Worm (Caenorhabditis elegans): ENCODE results near the gene W08G11.1.

The W08G11.1 gene

ce11 chrV:16355941-16356340 is 9.1 kb downstream of the W08G11.1 start (continued):
- no peak for TF ChIP-seq lin-39 (tag; optimal IDR thresholded peaks at IDR 0.05)
- TF ChIP-seq mxl-3 (GFP tag; optimal IDR thresholded peaks at IDR 0.05): peak; percentile 91
- no peak for TF ChIP-seq daf-19 (GFP tag; conservative IDR thresholded peaks at IDR 0.05)
- TF ChIP-seq nhr-41 (GFP tag; IDR thresholded peaks at IDR 0.05): no peak
- peak; percentile 84 for TF ChIP-seq nhr-10 (tag; optimal IDR thresholded peaks at IDR 0.05)
- TF ChIP-seq cey-2 (tag; optimal IDR thresholded peaks at IDR 0.05; ENCODE audit: borderline replicate concordance, insufficient read depth): no peak
- peak; percentile 55 for TF ChIP-seq ztf-7 (tag; optimal IDR thresholded peaks at IDR 0.05)
- TF ChIP-seq dmd-6 (GFP tag; IDR thresholded peaks at IDR 0.05): peak; percentile 96
- TF ChIP-seq lin-1 (GFP tag; IDR thresholded peaks at IDR 0.05): peak; percentile 90
- peak; percentile 45; the same call in 1 of the 2 replicates for TF ChIP-seq mxl-2 (GFP tag; conservative IDR thresholded peaks at IDR 0.05)
- peak; percentile 75 for TF ChIP-seq nhr-102 (tag; optimal IDR thresholded peaks at IDR 0.05)
- no peak for TF ChIP-seq zag-1 (tag; optimal IDR thresholded peaks at IDR 0.05)
- TF ChIP-seq nhr-111 (GFP tag; optimal IDR thresholded peaks at IDR 0.05): no peak
- no peak for TF ChIP-seq ZK337.2 (GFP tag; IDR thresholded peaks at IDR 0.05)
- no peak for TF ChIP-seq D1046.2 (GFP tag; IDR thresholded peaks at IDR 0.05)
- TF ChIP-seq ceh-20 (GFP tag; IDR thresholded peaks at IDR 0.05): peak; percentile 83
- TF ChIP-seq sdz-12 (GFP tag; optimal IDR thresholded peaks at IDR 0.05): peak; percentile 47
- peak; percentile 93 for TF ChIP-seq nhr-77 (tag; optimal IDR thresholded peaks at IDR 0.05)
- TF ChIP-seq lin-13 (GFP tag; optimal IDR thresholded peaks at IDR 0.05): peak; percentile 6
- peak; percentile 92 for TF ChIP-seq set-16 (GFP tag; IDR thresholded peaks at IDR 0.05)
- TF ChIP-seq F44E2.7 (GFP tag; IDR thresholded peaks at IDR 0.05): no peak
- peak; percentile 68 for TF ChIP-seq nhr-11 (tag; optimal IDR thresholded peaks at IDR 0.05)
- no peak for TF ChIP-seq unc-39 (tag; optimal IDR thresholded peaks at IDR 0.05)
- TF ChIP-seq lsy-2 (tag; optimal IDR thresholded peaks at IDR 0.05): peak; percentile 64 to 85
- no peak for TF ChIP-seq ceh-82 (tag; optimal IDR thresholded peaks at IDR 0.05)
- TF ChIP-seq zfp-3 (GFP tag; conservative IDR thresholded peaks at IDR 0.05): no peak; the same call in 1 of the 2 replicates
- TF ChIP-seq lin-15B (tag; optimal IDR thresholded peaks at IDR 0.05): no peak
- TF ChIP-seq F10B5.3 (tag; optimal IDR thresholded peaks at IDR 0.05): peak; percentile 14
- peak; percentile 79 for TF ChIP-seq nhr-6 (tag; optimal IDR thresholded peaks at IDR 0.05)
- peak; percentile 70 for TF ChIP-seq vab-7 (GFP tag; IDR thresholded peaks at IDR 0.05)
- TF ChIP-seq daf-8 (GFP tag; IDR thresholded peaks at IDR 0.05): no peak
- TF ChIP-seq nhr-76 (tag; optimal IDR thresholded peaks at IDR 0.05): no peak
- peak in 1 of 2 experiments; percentile 80 for TF ChIP-seq hif-1 (tag; optimal IDR thresholded peaks at IDR 0.05)
- no peak for TF ChIP-seq zip-11 (GFP tag; IDR thresholded peaks at IDR 0.05)
- TF ChIP-seq mdt-29 (GFP tag; IDR thresholded peaks at IDR 0.05): no peak
- TF ChIP-seq nhr-237 (tag; optimal IDR thresholded peaks at IDR 0.05): no peak
- peak; percentile 65 for TF ChIP-seq lin-38 (GFP tag; IDR thresholded peaks at IDR 0.05)
- TF ChIP-seq egl-27 (tag; optimal IDR thresholded peaks at IDR 0.05): no peak
- TF ChIP-seq dve-1 (tag; optimal IDR thresholded peaks at IDR 0.05; ENCODE audit: insufficient read depth): peak; percentile 96
- TF ChIP-seq Y75B8A.6 (GFP tag; IDR thresholded peaks at IDR 0.05): peak; percentile 36; the same call in 1 of the 2 replicates
- TF ChIP-seq lin-29 (GFP tag; IDR thresholded peaks at IDR 0.05): 0 out of 2 replicates have a peak, but pooled peaks have one; percentile 45
- peak; percentile 84 for TF ChIP-seq nhr-28 (tag; optimal IDR thresholded peaks at IDR 0.05)
- TF ChIP-seq saeg-2 (GFP tag; IDR thresholded peaks at IDR 0.05): peak; percentile 83; the same call in 1 of the 2 replicates
- no peak for TF ChIP-seq snpc-4 (tag; optimal IDR thresholded peaks at IDR 0.05)
- no peak for TF ChIP-seq Y105C5A.15 (GFP tag; IDR thresholded peaks at IDR 0.05)
- peak; percentile 32 for TF ChIP-seq unc-130 (GFP tag; optimal IDR thresholded peaks at IDR 0.05)
- TF ChIP-seq fos-1 (tag; optimal IDR thresholded peaks at IDR 0.05): no peak
- TF ChIP-seq dmd-8 (GFP tag; IDR thresholded peaks at IDR 0.05): 0 out of 2 replicates have a peak, but pooled peaks have one; percentile 54
- no peak for TF ChIP-seq ZK546.5 (tag; optimal IDR thresholded peaks at IDR 0.05)
- TF ChIP-seq ceh-44 (GFP tag; IDR thresholded peaks at IDR 0.05): no peak
- no peak for TF ChIP-seq pqm-1 (tag; optimal IDR thresholded peaks at IDR 0.05)
- peak; percentile 72; the same call in 1 of the 2 replicates for TF ChIP-seq T26A8.4 (GFP tag; IDR thresholded peaks at IDR 0.05)

Measured in whole organism, L4 larva.